Fruit fly (Drosophila melanogaster) whole organism, embryonic: Measurements from ENCODE around the gene CG7906.

Experiments
- Bdp1 ChIP-seq: fragments of 200-800 bp; sonication (Bioruptor generic); optimal IDR thresholded peaks from 3 replicates; lab custom pipeline; 2016; ENCODE audit warnings: missing biosample characterization, missing genetic modification characterization
- Bteb2 ChIP-seq: fragments of 200-800 bp; sonication (Bioruptor generic); optimal IDR thresholded peaks from 2 replicates; lab custom pipeline; 2016; ENCODE audit warnings: missing biosample characterization, missing genetic modification characterization
- CG11398 ChIP-seq: fragments of 200-800 bp; sonication (Bioruptor generic); optimal IDR thresholded peaks from 2 replicates; lab custom pipeline; 2016; ENCODE audit warnings: missing biosample characterization, missing genetic modification characterization
- CG11695 ChIP-seq: fragments of 200-800 bp; sonication (Bioruptor generic); IDR thresholded peaks from 3 replicates; pipeline ENCODE4 v1.3.6; 2022; ENCODE audit warnings: missing biosample characterization, missing genetic modification characterization
- CG12104 ChIP-seq: fragments of 200-800 bp; sonication (Bioruptor generic); optimal IDR thresholded peaks from 3 replicates; lab custom pipeline; 2016; ENCODE audit warnings: missing biosample characterization, missing genetic modification characterization
- CG12219 ChIP-seq: fragments of 200-800 bp; sonication (Bioruptor generic); optimal IDR thresholded peaks from 3 replicates; lab custom pipeline; 2018; ENCODE audit warnings: missing biosample characterization, mild to moderate bottlenecking, missing genetic modification characterization
- CG2199 ChIP-seq: fragments of 200-800 bp; sonication (Bioruptor generic); IDR thresholded peaks from 3 replicates; pipeline ENCODE4 v1.3.6; 2022; ENCODE audit warnings: missing biosample characterization, missing genetic modification characterization
- CG30020 ChIP-seq: fragments of 200-800 bp; optimal IDR thresholded peaks from 2 replicates; lab custom pipeline; 2019; ENCODE audit warnings: missing biosample characterization, mild to moderate bottlenecking, missing genetic modification characterization, moderate library complexity
- CG31365 ChIP-seq: fragments of 200-800 bp; sonication (Bioruptor generic); optimal IDR thresholded peaks from 2 replicates; lab custom pipeline; 2018; ENCODE audit warnings: missing biosample characterization, mild to moderate bottlenecking, missing genetic modification characterization
- CG3726 ChIP-seq: fragments of 200-800 bp; sonication (Bioruptor generic); IDR thresholded peaks from 3 replicates; pipeline ENCODE4, ENCODE4 v1.3.6; 2022; ENCODE audit warnings: missing biosample characterization, missing genetic modification characterization
- CG7372 ChIP-seq: fragments of 200-800 bp; sonication (Bioruptor generic); IDR thresholded peaks from 2 replicates; pipeline ENCODE4 v1.3.6; 2022; ENCODE audit warnings: missing biosample characterization, missing genetic modification characterization
- CG8281 ChIP-seq: fragments of 200-800 bp; sonication (Bioruptor generic); optimal IDR thresholded peaks from 2 replicates; lab custom pipeline; 2018; ENCODE audit warnings: missing biosample characterization, mild to moderate bottlenecking, missing genetic modification characterization, moderate library complexity
- CG8290 ChIP-seq, 3 experiments: fragments of 200-800 bp; sonication (Bioruptor generic); optimal IDR thresholded peaks; 2 replicates each; lab custom pipeline; 2016 to 2019; ENCODE audit warnings: missing biosample characterization in 3 of 3, missing genetic modification characterization in 3 of 3, mild to moderate bottlenecking in 2 of 3, moderate library complexity in 1 of 3
- Deaf1 ChIP-seq: fragments of 200-800 bp; optimal IDR thresholded peaks from 3 replicates; lab custom pipeline; 2019; ENCODE audit warnings: missing biosample characterization, mild to moderate bottlenecking, missing genetic modification characterization, moderate library complexity
- Eip74EF ChIP-seq, 2 experiments: fragments of 200-800 bp in 1 of 2; fragments of >200 bp in 1 of 2; sonication (Bioruptor generic) in 1 of 2; optimal IDR thresholded peaks; 2 replicates each; lab custom pipeline; 2017 to 2019; ENCODE audit warnings: missing biosample characterization in 2 of 2, missing genetic modification characterization in 2 of 2, mild to moderate bottlenecking in 1 of 2, moderate library complexity in 1 of 2
- HLH4C ChIP-seq: fragments of 200-800 bp; sonication (Bioruptor generic); IDR thresholded peaks from 3 replicates; pipeline ENCODE4 v1.3.6; 2022; ENCODE audit warnings: missing biosample characterization, missing genetic modification characterization; ENCODE audit not compliant: partially characterized antibody
- Hr3 ChIP-seq: fragments of 200-800 bp; sonication (Bioruptor generic); optimal IDR thresholded peaks from 3 replicates; lab custom pipeline; 2016; ENCODE audit warnings: missing biosample characterization, missing genetic modification characterization
- Mes4 ChIP-seq: fragments of 200-800 bp; sonication (Bioruptor generic); optimal IDR thresholded peaks from 2 replicates; lab custom pipeline; 2016; ENCODE audit warnings: missing biosample characterization, missing genetic modification characterization
- Nf-YC ChIP-seq: fragments of 200-800 bp; optimal IDR thresholded peaks from 3 replicates; lab custom pipeline; 2019; ENCODE audit warnings: missing biosample characterization, mild to moderate bottlenecking, missing genetic modification characterization, moderate library complexity
- Taf1 ChIP-seq: fragments of 200-800 bp; sonication (Bioruptor generic); IDR thresholded peaks from 2 replicates; pipeline ENCODE4 v1.3.6; 2022; ENCODE audit warnings: missing biosample characterization, missing genetic modification characterization
- ac ChIP-seq: fragments of 200-800 bp; sonication (Bioruptor generic); optimal IDR thresholded peaks from 3 replicates; lab custom pipeline; 2017; ENCODE audit warnings: missing biosample characterization, mild to moderate bottlenecking, missing genetic modification characterization
- ash1 ChIP-seq: fragments of 200-800 bp; sonication (Bioruptor generic); optimal IDR thresholded peaks from 2 replicates; lab custom pipeline; 2018; ENCODE audit warnings: missing biosample characterization, mild to moderate bottlenecking, missing genetic modification characterization
- cg ChIP-seq: fragments of 200-800 bp; sonication (Bioruptor generic); optimal IDR thresholded peaks from 3 replicates; lab custom pipeline; 2019; ENCODE audit warnings: missing biosample characterization, mild to moderate bottlenecking, missing genetic modification characterization, moderate library complexity
- gcm ChIP-seq: fragments of 200-800 bp; sonication (Bioruptor generic); optimal IDR thresholded peaks from 2 replicates; lab custom pipeline; 2019; ENCODE audit warnings: missing biosample characterization, mild to moderate bottlenecking, missing genetic modification characterization, moderate library complexity
- kah ChIP-seq: fragments of 200-800 bp; sonication (Bioruptor generic); optimal IDR thresholded peaks from 2 replicates; lab custom pipeline; 2018; ENCODE audit warnings: missing biosample characterization, mild to moderate bottlenecking, missing genetic modification characterization
- mirr ChIP-seq: fragments of 200-800 bp; sonication (Bioruptor generic); optimal IDR thresholded peaks from 3 replicates; lab custom pipeline; 2018; ENCODE audit warnings: missing biosample characterization, mild to moderate bottlenecking, missing genetic modification characterization
- nmo ChIP-seq: fragments of 200-800 bp; sonication (Bioruptor generic); optimal IDR thresholded peaks from 2 replicates; lab custom pipeline; 2018; ENCODE audit warnings: missing biosample characterization, mild to moderate bottlenecking, missing genetic modification characterization, moderate library complexity
- nom ChIP-seq: fragments of 200-800 bp; sonication (Bioruptor generic); optimal IDR thresholded peaks from 2 replicates; lab custom pipeline; 2017; ENCODE audit warnings: missing biosample characterization, missing genetic modification characterization, mild to moderate bottlenecking, moderate library complexity, missing genetic modification reagents
- onecut ChIP-seq: fragments of 200-800 bp; sonication (Bioruptor generic); IDR thresholded peaks from 2 replicates; pipeline ENCODE4 v1.3.6; 2022; ENCODE audit warnings: missing biosample characterization, missing genetic modification characterization
- phol ChIP-seq: fragments of 200-800 bp; sonication (Bioruptor generic); optimal IDR thresholded peaks from 3 replicates; lab custom pipeline; 2018; ENCODE audit warnings: missing biosample characterization, mild to moderate bottlenecking, missing genetic modification characterization, moderate library complexity
- pita ChIP-seq: fragments of 200-800 bp; sonication (Bioruptor generic); optimal IDR thresholded peaks from 2 replicates; lab custom pipeline; 2017; ENCODE audit warnings: missing biosample characterization, mild to moderate bottlenecking, missing genetic modification characterization
- sd ChIP-seq: fragments of 200-800 bp; sonication (Bioruptor generic); optimal IDR thresholded peaks from 3 replicates; lab custom pipeline; 2018; ENCODE audit warnings: missing biosample characterization, mild to moderate bottlenecking, missing genetic modification characterization, moderate library complexity
- sens-2 ChIP-seq: fragments of 200-800 bp; sonication (Bioruptor generic); IDR thresholded peaks from 2 replicates; pipeline ENCODE4 v1.3.6; 2022; ENCODE audit warnings: missing biosample characterization, missing genetic modification characterization
- slbo ChIP-seq: fragments of 200-800 bp; sonication (Bioruptor generic); IDR thresholded peaks from 2 replicates; pipeline ENCODE4 v1.3.6; 2022; ENCODE audit warnings: missing biosample characterization, missing genetic modification characterization
- sqz ChIP-seq: fragments of 200-800 bp; sonication (Bioruptor generic); optimal IDR thresholded peaks from 3 replicates; lab custom pipeline; 2018; ENCODE audit warnings: missing biosample characterization, mild to moderate bottlenecking, missing genetic modification characterization
- sr ChIP-seq: fragments of 200-800 bp; sonication (Bioruptor generic); IDR thresholded peaks from 3 replicates; pipeline ENCODE4 v1.3.6; 2022; ENCODE audit warnings: missing biosample characterization, missing genetic modification characterization
- twi ChIP-seq: fragments of 200-800 bp; optimal IDR thresholded peaks from 2 replicates; lab custom pipeline; 2019; ENCODE audit warnings: missing biosample characterization, mild to moderate bottlenecking, missing genetic modification characterization, moderate library complexity
- unpg ChIP-seq: fragments of 200-800 bp; sonication (Bioruptor generic); optimal IDR thresholded peaks from 3 replicates; lab custom pipeline; 2018; ENCODE audit warnings: missing biosample characterization, mild to moderate bottlenecking, missing genetic modification characterization, moderate library complexity
- vvl ChIP-seq: fragments of 200-800 bp; sonication (Bioruptor generic); IDR thresholded peaks from 2 replicates; pipeline ENCODE4 v1.3.6; 2022; ENCODE audit warnings: missing biosample characterization, missing genetic modification characterization
- zfh2 ChIP-seq: fragments of 200-800 bp; sonication (Bioruptor generic); optimal IDR thresholded peaks from 2 replicates; lab custom pipeline; 2016; ENCODE audit warnings: missing biosample characterization, missing genetic modification characterization

Gene CG7906

dm6 chr3L:14200966-14201365 lies 35.5 kb upstream of the CG7906 start (continued):
- TF ChIP-seq CG8290 (GFP tag; optimal IDR thresholded peaks at IDR 0.05; lab: Kevin White, UChicago): no peak
- peak in 1 of 2 experiments; percentile 35 for TF ChIP-seq CG8290 (tag; optimal IDR thresholded peaks at IDR 0.05; lab: Kevin White, UChicago)
- TF ChIP-seq CG31365: no peak
- TF ChIP-seq CG11695: no peak
- TF ChIP-seq pita (GFP tag; lab: Kevin White, UChicago): no peak
- no peak for TF ChIP-seq Taf1
- TF ChIP-seq Eip74EF (GFP tag; optimal IDR thresholded peaks at IDR 0.05; lab: Kevin White, UChicago): peak in 1 of 2 experiments; percentile 54
- peak; percentile 7 for TF ChIP-seq CG12219 (GFP tag; lab: Kevin White, UChicago)
- no peak for TF ChIP-seq sens-2
- TF ChIP-seq Deaf1: peak; percentile 85
- TF ChIP-seq CG2199 (GFP tag; lab: Robert Waterston, UW): peak; percentile 93
- no peak for TF ChIP-seq CG3726 (GFP tag; lab: Robert Waterston, UW)
- no peak for TF ChIP-seq Bdp1 (GFP tag; lab: Kevin White, UChicago)
- TF ChIP-seq Hr3 (GFP tag; lab: Kevin White, UChicago): no peak
- TF ChIP-seq CG12104: no peak
- TF ChIP-seq ac (GFP tag; lab: Kevin White, UChicago): no peak
- peak; percentile 80 for TF ChIP-seq cg
- peak; percentile 79 for TF ChIP-seq vvl (GFP tag; lab: Robert Waterston, UW)
- TF ChIP-seq CG30020 (tag; lab: Kevin White, UChicago): no peak
- TF ChIP-seq phol (tag; lab: Kevin White, UChicago): no peak
- no peak; the same call in 2 of the 3 replicates for TF ChIP-seq HLH4C
- no peak for TF ChIP-seq nmo (GFP tag; lab: Kevin White, UChicago)
- peak; percentile 92 for TF ChIP-seq sqz
- peak; percentile 71 for TF ChIP-seq Nf-YC (tag; lab: Kevin White, UChicago)
- TF ChIP-seq Bteb2 (GFP tag; lab: Kevin White, UChicago): no peak
- no peak for TF ChIP-seq zfh2 (GFP tag; lab: Kevin White, UChicago)
- no peak for TF ChIP-seq slbo (GFP tag; lab: Robert Waterston, UW)
- peak; percentile 32 for TF ChIP-seq mirr (GFP tag; lab: Kevin White, UChicago)
- 0 out of 2 replicates have a peak, but pooled peaks have one; percentile 8 for TF ChIP-seq onecut (GFP tag; lab: Robert Waterston, UW)
- no peak for TF ChIP-seq sr (GFP tag; lab: Robert Waterston, UW)
- no peak for TF ChIP-seq twi (tag; lab: Kevin White, UChicago)
- TF ChIP-seq ash1 (GFP tag; lab: Kevin White, UChicago): no peak
- TF ChIP-seq kah: peak; percentile 80
- TF ChIP-seq CG7372: no peak
- no peak for TF ChIP-seq CG11398 (GFP tag; lab: Kevin White, UChicago)
- TF ChIP-seq unpg (GFP tag; lab: Kevin White, UChicago): no peak
- TF ChIP-seq CG8281 (tag; lab: Kevin White, UChicago): no peak

dm6 chr3L:14202318-14202717 lies 34.1 kb upstream of the CG7906 start:
- TF ChIP-seq sd (tag; lab: Kevin White, UChicago) (peak; percentile 45), gcm (GFP tag; lab: Kevin White, UChicago) (peak; percentile 23), Mes4 (no peak), nom (peak; percentile 39)
